Worm (Caenorhabditis elegans): Measurements from ENCODE around the gene T10D4.1.
"Not testable (repeated sequence)": the region's sequence is repeated elsewhere in the genome, so short reads cannot be mapped to it uniquely, and the experiment has no call there.

Gene T10D4.1

DNA sequence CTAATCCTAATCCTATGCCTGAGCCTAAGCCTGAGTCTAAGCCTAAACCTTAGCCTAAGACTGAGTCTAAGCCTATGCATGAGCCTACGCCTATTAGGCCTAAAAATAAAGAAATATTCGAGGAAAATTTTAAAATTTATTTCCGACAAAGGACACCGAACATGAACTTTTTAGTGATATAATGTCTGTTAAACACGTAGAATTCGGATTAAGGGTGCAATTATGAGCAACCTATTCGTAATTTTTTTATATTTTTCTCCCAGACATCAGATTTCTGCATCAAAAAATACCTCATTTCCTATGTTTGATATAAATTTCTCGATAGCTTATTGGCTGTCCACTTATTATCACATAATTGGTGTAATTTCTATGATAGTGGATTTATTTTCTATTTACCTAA is 39.1 kb downstream of the T10D4.1 start, which contains the start of gene Y27F2A.11:
Gene Y27F2A.11 (plus strand): TSS at position 301 of the 400 bp plus-strand sequence.
- TF ChIP-seq ets-7 (tag; optimal IDR thresholded peaks at IDR 0.05); tbx-11 (GFP tag; IDR thresholded peaks at IDR 0.05); ceh-36 (tag; optimal IDR thresholded peaks at IDR 0.05): not testable (repeated sequence)

DNA sequence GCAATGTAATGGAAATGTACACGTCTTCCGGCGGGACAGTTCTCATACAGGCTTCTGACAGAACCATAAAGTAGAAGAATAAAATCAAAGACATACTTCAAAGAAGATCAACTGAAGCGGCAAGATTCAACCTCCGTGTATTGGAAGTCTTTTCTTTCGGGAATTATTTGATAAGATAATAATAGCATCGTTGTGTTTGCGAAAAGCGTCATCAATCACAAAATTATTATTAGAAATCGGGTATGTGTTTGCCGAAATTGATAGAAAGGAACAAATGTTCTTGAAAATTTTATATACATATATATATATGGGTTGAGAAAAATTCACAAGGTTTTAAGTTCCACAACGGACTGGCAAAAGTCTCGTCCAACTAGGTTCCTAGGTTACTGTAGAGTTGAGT is 41.6 kb downstream of the T10D4.1 start, which contains the start of gene Y27F2A.9:
Gene Y27F2A.9 (minus strand): TSS at position 101 of the 400 bp plus-strand sequence.
- not testable (repeated sequence) for TF ChIP-seq ets-7 (tag; optimal IDR thresholded peaks at IDR 0.05); hmg-4 (GFP tag; optimal IDR thresholded peaks at IDR 0.05); flt-1 (GFP tag; IDR thresholded peaks at IDR 0.05)

DNA sequence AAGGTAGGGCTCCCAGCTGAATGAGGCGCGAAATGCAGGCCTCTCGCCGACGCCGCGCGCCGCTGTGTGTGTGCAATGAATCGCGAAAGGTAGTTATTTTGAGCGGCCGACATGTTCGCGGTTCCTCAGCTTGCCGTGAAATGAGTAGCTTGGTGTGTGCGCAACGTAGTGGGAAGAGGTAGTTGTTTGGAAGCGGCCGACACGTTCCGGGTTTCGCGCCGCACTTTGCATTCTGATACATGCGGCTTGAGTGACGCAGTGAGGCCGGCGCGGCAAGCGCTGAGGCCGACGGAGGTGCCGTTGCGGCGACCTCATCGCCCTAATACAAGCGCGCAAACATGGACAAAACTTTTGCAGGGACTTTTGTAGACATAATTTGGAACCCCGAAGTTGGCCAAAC is 45.8 kb downstream of the T10D4.1 start:
- TF ChIP-seq ama-1 (optimal IDR thresholded peaks at IDR 0.05) (no peak), hmg-4 (GFP tag; optimal IDR thresholded peaks at IDR 0.05) (no peak), tra-4 (tag; optimal IDR thresholded peaks at IDR 0.05) (no peak), ceh-13 (GFP tag; optimal IDR thresholded peaks at IDR 0.05) (no peak), ets-7 (tag; optimal IDR thresholded peaks at IDR 0.05) (no peak), B0310.2 (tag; optimal IDR thresholded peaks at IDR 0.05) (no peak), tbx-11 (GFP tag; IDR thresholded peaks at IDR 0.05) (no peak), scrt-1 (GFP tag; IDR thresholded peaks at IDR 0.05) (no peak), hmbx-1 (tag; optimal IDR thresholded peaks at IDR 0.05) (no peak), tbx-37 (GFP tag; conservative IDR thresholded peaks at IDR 0.05) (no peak), F13C5.2 (tag; optimal IDR thresholded peaks at IDR 0.05) (no peak), hnd-1 (tag; optimal IDR thresholded peaks at IDR 0.05) (no peak), aly-1 (tag; optimal IDR thresholded peaks at IDR 0.05) (no peak), flt-1 (GFP tag; IDR thresholded peaks at IDR 0.05) (no peak), ceh-36 (tag; optimal IDR thresholded peaks at IDR 0.05) (no peak), pes-1 (GFP tag; IDR thresholded peaks at IDR 0.05) (no peak)

DNA sequence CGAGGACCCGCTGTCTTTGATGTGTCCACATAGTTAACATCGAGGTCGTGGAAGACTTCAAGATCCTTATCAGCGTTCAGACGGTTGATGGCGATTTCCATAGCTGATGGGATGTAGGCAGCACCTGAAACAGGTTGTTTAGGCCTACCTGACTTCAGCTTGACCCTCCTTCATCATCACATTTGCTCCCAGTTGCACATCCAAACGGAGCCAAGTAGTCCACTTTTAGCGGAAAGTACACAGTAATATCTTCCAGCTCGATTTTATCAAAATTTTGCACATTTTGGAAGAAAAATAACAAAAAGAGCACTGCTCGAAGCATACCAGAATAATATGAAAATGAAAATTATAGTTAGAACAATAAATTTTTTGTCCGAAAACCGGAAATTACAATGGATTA is 47.0 kb downstream of the T10D4.1 start, which contains the start of gene gcy-15:
Gene gcy-15 (minus strand): TSS at position 101 of the 400 bp plus-strand sequence.
- no peak for TF ChIP-seq scrt-1 (GFP tag; IDR thresholded peaks at IDR 0.05)
- no peak for TF ChIP-seq tbx-11 (GFP tag; IDR thresholded peaks at IDR 0.05)

DNA sequence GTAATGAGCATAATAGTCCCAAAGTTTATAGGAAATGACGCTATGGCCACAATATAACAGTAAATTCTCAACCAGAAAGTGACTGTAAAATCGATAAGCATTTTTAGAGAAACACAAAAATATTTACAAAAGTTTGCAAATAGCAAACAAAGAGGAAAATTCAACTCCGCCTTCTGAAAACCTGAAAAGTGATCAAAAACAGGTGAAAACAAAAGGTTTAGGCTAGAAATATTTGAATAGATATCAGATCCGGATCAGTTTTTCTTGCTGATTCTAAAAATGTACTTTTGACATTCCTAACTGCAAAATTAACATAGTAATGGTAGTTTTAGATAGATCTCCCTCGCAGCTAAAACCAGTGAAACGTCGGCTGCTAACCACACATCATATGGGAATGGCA is 49.1 kb downstream of the T10D4.1 start, which contains the start of gene sri-51:
Gene sri-51 (minus strand): TSS at position 101 of the 400 bp plus-strand sequence.
- no peak for TF ChIP-seq ama-1 (optimal IDR thresholded peaks at IDR 0.05)
- no peak for TF ChIP-seq tra-4 (tag; optimal IDR thresholded peaks at IDR 0.05)
- TF ChIP-seq hmg-4 (GFP tag; optimal IDR thresholded peaks at IDR 0.05), result no peak
